Worm (Caenorhabditis elegans): Measurements from ENCODE around the gene meg-2.

The meg-2 gene

ce11 chrX:13903769-13904168, 22.2 kb downstream of the meg-2 start:
- TF ChIP-seq tbp1 (GFP tag; optimal IDR thresholded peaks at IDR 0.05) (no peak), mcd-1 (GFP tag; IDR thresholded peaks at IDR 0.05) (no peak), somi-1 (GFP tag; optimal IDR thresholded peaks at IDR 0.05) (no peak), unc-62 (GFP tag; optimal IDR thresholded peaks at IDR 0.05) (no peak), nhr-27 (tag; optimal IDR thresholded peaks at IDR 0.05) (no peak), snpc-1.3 (tag; optimal IDR thresholded peaks at IDR 0.05; ENCODE audit: insufficient read depth) (no peak), ztf-28 (GFP tag; IDR thresholded peaks at IDR 0.05) (no peak), mel-28 (tag; optimal IDR thresholded peaks at IDR 0.05; ENCODE audit: borderline replicate concordance) (no peak), ztf-26 (tag; optimal IDR thresholded peaks at IDR 0.05) (no peak), let-526 (GFP tag; IDR thresholded peaks at IDR 0.05) (no peak), Y53G8AR.9 (GFP tag; conservative IDR thresholded peaks at IDR 0.05) (no peak), him-1 (tag; optimal IDR thresholded peaks at IDR 0.05) (no peak), F55B11.4 (tag; optimal IDR thresholded peaks at IDR 0.05; ENCODE audit: borderline replicate concordance, insufficient read depth) (no peak), madf-6 (GFP tag; IDR thresholded peaks at IDR 0.05) (no peak)

- TF ChIP-seq T07F8.4 (tag; optimal IDR thresholded peaks at IDR 0.05) = no peak
- no peak for TF ChIP-seq sea-2 (GFP tag; IDR thresholded peaks at IDR 0.05)
- TF ChIP-seq akir-1 (GFP tag; optimal IDR thresholded peaks at IDR 0.05) = no peak
- TF ChIP-seq him-1 (tag; optimal IDR thresholded peaks at IDR 0.05) = no peak
- no peak for TF ChIP-seq Y79H2A.3 (GFP tag; conservative IDR thresholded peaks at IDR 0.05)
- no peak for TF ChIP-seq tbp1 (GFP tag; optimal IDR thresholded peaks at IDR 0.05)
- TF ChIP-seq T26A5.8 (tag; optimal IDR thresholded peaks at IDR 0.05) = no peak
These were observed 22.6 kb downstream of the meg-2 start, which contains the start of gene sra-39 for ce11 chrX:13903328-13903727. Gene sra-39 (minus strand): TSS chrX:13903428.

ce11 chrX:13900047-13900446, 25.9 kb downstream of the meg-2 start, which contains the start of gene sra-38:
Gene sra-38 (minus strand): TSS chrX:13900147.
- TF ChIP-seq B0336.3 (GFP tag; IDR thresholded peaks at IDR 0.05) = no peak
- TF ChIP-seq bed-2 (GFP tag; IDR thresholded peaks at IDR 0.05) = no peak
- no peak for TF ChIP-seq pha-4 (tag; optimal IDR thresholded peaks at IDR 0.05)
- TF ChIP-seq ceh-58 (GFP tag; IDR thresholded peaks at IDR 0.05) = no peak
- no peak for TF ChIP-seq ama-1 (optimal IDR thresholded peaks at IDR 0.05)
- TF ChIP-seq ama-1 (GFP tag; optimal IDR thresholded peaks at IDR 0.05) = no peak
- TF ChIP-seq mes-4 (tag; optimal IDR thresholded peaks at IDR 0.05) = no peak
- TF ChIP-seq ceh-27 (GFP tag; optimal IDR thresholded peaks at IDR 0.05) = no peak
- TF ChIP-seq ztf-25 (GFP tag; IDR thresholded peaks at IDR 0.05) = no peak
- no peak for TF ChIP-seq ekl-4 (GFP tag; IDR thresholded peaks at IDR 0.05)
- no peak for TF ChIP-seq ceh-79 (tag; optimal IDR thresholded peaks at IDR 0.05)
- TF ChIP-seq ZK185.1 (tag; optimal IDR thresholded peaks at IDR 0.05; ENCODE audit: poor library complexity, severe bottlenecking) = no peak
- no peak for TF ChIP-seq F49E8.2 (tag; optimal IDR thresholded peaks at IDR 0.05; ENCODE audit: insufficient read depth)
- no peak for TF ChIP-seq F52B5.7 (tag; optimal IDR thresholded peaks at IDR 0.05)
- TF ChIP-seq nhr-27 (tag; optimal IDR thresholded peaks at IDR 0.05) = no peak
- TF ChIP-seq lin-26 (GFP tag; IDR thresholded peaks at IDR 0.05) = no peak
- no peak for TF ChIP-seq die-1 (tag; optimal IDR thresholded peaks at IDR 0.05)

ce11 chrX:13893256-13893655, 32.7 kb downstream of the meg-2 start, which contains the start of gene sra-37:
Gene sra-37 (minus strand): TSS chrX:13893356.
- TF ChIP-seq die-1 (tag; optimal IDR thresholded peaks at IDR 0.05) = no peak
- no peak for TF ChIP-seq ceh-100 (GFP tag; IDR thresholded peaks at IDR 0.05)
- no peak for TF ChIP-seq B0261.1 (tag; optimal IDR thresholded peaks at IDR 0.05)
- TF ChIP-seq ccch-3 (GFP tag; optimal IDR thresholded peaks at IDR 0.05) = no peak
- TF ChIP-seq hlh-26 (GFP tag; conservative IDR thresholded peaks at IDR 0.05) = no peak
- TF ChIP-seq dox-1 (GFP tag; IDR thresholded peaks at IDR 0.05) = no peak
- no peak for TF ChIP-seq ceh-91 (GFP tag; IDR thresholded peaks at IDR 0.05)
- no peak for TF ChIP-seq pha-4 (tag; optimal IDR thresholded peaks at IDR 0.05)
- TF ChIP-seq F22D6.2 (tag; optimal IDR thresholded peaks at IDR 0.05) = no peak

All from whole organism, young adult.